Worm (Caenorhabditis elegans) whole organism, dauer: Measurements from ENCODE around the gene chil-11.

Experiments
- unc-62 ChIP-seq: sonication (generic microtip); optimal IDR thresholded peaks from 2 replicates; lab custom pipeline; 2017; ENCODE audit warnings: missing biosample characterization, missing genetic modification reagents, missing genetic modification characterization

Gene chil-11

ce11 chrIV:5754821-5755220 lies 13.7 kb downstream of the chil-11 start:
- no peak for TF ChIP-seq unc-62 (GFP tag; lab: Kevin White, UChicago)

DNA sequence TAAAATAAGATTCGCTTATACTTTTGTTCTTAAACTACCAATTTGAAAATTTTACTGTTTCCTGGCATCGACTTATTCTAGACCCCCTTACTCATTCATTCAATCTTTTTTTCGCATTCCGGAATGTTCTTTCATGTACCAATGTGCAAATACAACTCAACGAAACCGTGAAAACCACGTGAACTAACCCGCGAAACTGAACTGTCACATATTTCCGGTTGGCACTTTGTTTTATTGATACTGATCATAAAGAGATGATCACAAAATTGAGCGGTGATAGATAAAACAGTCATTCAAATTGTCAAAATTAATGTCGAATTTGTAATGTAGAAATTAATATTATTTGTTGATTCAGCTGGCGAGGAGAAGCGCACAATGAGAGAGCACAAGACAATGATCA lies 14.8 kb downstream of the chil-11 start:
- no peak for TF ChIP-seq unc-62 (GFP tag; lab: Kevin White, UChicago)

ce11 chrIV:5757762-5758161 lies 16.6 kb downstream of the chil-11 start, which contains the start of gene nhr-46:
nhr-46 (minus strand) TSS chrIV:5757862.
- TF ChIP-seq unc-62 (GFP tag; lab: Kevin White, UChicago): no peak

- TF ChIP-seq unc-62 (GFP tag; lab: Kevin White, UChicago): no peak
Observed at ce11 chrIV:5758695-5759094, 17.6 kb downstream of the chil-11 start.

DNA sequence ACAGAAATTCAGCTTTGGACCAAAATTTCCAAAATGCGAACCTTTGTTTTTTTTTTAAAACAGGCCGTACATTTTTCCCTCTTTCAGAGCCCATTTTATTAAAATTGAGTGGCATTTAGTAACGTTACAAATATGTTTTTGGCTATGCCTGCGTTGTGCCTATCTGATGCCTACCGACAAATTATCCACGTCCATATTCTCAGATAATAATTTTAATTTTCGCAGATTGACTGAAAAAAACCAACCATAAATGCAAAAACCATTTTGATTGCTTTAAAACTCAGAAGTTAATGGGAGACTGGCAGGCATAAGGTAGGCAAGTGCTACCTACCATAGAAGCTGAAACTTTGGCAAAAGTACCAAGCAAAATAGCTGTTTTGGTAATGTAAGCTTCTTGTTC lies 19.5 kb downstream of the chil-11 start:
- TF ChIP-seq unc-62 (GFP tag; lab: Kevin White, UChicago): no peak

ce11 chrIV:5761211-5761907 lies 20.2 kb downstream of the chil-11 start:
- TF ChIP-seq unc-62 (GFP tag; lab: Kevin White, UChicago): no peak

DNA sequence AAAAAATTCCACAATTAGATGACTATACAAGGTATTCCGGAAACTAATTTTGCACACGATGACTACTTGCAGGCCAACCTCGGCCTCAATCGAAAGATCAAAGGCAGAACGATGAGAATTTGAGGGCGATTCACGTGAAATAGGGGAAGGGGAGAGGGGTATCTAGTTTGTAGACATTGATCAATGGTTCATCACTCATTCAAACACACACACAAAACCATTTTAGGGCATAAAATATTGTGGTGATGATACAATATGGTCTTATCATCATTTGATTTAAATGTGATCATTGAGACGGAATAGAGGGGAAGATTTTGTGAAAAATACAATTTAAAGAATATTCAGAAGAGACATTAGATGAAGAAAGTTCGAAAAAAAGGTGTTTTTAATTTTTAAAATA lies 21.6 kb downstream of the chil-11 start:
- no peak for TF ChIP-seq unc-62 (GFP tag; lab: Kevin White, UChicago)

ce11 chrIV:5764392-5764791 lies 23.2 kb downstream of the chil-11 start:
- no peak for TF ChIP-seq unc-62 (GFP tag; lab: Kevin White, UChicago)

ce11 chrIV:5765652-5766051 lies 24.5 kb downstream of the chil-11 start:
- TF ChIP-seq unc-62 (GFP tag; lab: Kevin White, UChicago): no peak

DNA sequence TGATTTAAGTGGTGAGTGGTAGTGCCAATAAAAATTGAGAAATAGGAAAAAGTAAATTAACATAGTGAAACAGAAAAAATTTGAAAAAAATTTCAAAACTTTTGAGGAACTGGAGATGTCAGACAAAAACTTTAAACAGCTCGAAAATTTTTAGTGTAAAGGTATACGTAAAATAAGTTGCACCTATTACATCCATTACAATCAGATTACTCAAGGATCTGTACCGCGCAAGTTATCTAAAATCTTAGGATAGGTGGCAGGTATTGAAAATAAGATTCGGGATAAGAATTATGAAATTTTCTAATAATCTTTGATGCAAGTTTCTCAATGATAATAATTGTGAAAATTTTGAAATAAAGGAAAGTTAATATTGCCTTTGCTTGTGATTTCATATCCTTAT lies 25.7 kb downstream of the chil-11 start:
- no peak for TF ChIP-seq unc-62 (GFP tag; lab: Kevin White, UChicago)

DNA sequence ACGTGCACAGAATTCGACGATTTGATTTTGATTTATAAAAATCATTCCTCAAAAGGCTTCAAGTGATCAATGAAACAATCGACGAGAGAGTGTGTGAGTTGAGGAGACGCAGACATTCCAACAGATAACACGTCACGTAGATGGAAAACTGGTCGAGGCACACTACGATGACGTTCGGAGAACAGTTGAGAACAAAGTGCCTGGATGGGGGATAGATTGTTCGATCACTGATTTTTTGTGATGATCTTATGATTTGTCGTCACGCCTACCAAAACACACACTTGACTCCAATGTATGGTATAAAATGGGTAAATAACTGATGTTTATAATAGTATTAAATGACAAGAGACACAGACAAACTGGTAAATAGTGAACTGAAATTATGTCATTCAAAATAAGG lies 37.2 kb downstream of the chil-11 start:
- TF ChIP-seq unc-62 (GFP tag; lab: Kevin White, UChicago): no peak

DNA sequence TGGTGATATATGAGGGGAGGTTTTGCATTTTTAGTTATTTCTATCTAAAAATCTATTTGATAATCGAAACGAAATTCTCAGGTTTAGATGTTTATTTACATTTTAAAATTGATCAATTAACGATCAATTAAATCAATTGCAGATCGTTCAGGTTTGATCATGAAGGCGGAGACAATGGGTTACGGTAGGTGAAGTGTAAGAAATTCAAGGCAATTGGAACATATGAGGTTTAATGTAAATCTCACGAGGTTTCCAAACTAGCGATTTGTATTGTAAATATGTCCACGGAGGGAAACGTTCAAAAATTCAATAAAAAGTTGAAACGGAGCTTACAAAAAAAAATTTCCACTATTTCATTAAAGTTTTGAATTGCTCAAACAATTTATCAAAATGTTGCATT lies 38.4 kb downstream of the chil-11 start:
- no peak for TF ChIP-seq unc-62 (GFP tag; lab: Kevin White, UChicago)

- TF ChIP-seq unc-62 (GFP tag; lab: Kevin White, UChicago): no peak
Observed at ce11 chrIV:5780234-5780788, 39.2 kb downstream of the chil-11 start.

DNA sequence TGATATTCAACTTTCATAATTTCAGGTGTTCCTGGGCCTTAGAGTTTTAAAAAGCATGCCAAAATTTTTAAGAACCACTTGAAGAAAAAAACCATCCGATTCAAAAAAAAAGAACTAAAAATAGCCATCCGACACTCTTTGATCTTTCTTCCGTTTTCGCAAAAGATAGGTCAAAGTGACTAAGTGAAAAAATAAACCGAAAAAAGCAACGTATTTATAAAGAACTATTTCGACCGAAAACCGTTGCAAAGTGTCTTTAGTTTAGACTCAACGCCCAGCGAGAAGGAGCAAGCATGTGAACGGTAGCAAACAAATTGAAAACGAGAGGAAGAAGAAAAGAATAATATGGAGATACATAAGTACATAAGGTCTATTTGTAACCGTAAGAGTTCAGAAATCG lies 42.5 kb downstream of the chil-11 start:
- TF ChIP-seq unc-62 (GFP tag; lab: Kevin White, UChicago): no peak

- TF ChIP-seq unc-62 (GFP tag; lab: Kevin White, UChicago): no peak
Observed at ce11 chrIV:5790993-5791392, 49.8 kb downstream of the chil-11 start, which contains the start of gene C31H1.2. C31H1.2 (plus strand) TSS chrIV:5791293.
